Worm (Caenorhabditis elegans) whole organism, early embryonic: ENCODE data around the gene mnm-2.

ENCODE experiments used
- F13C5.2 ChIP-seq: sonication (generic microtip); optimal IDR thresholded peaks from 2 replicates; lab custom pipeline; 2017; ENCODE audit warnings: mild to moderate bottlenecking, missing genetic modification characterization, inconsistent platforms, missing compliant biosample characterization
- ama-1 ChIP-seq: fragments of 150-350 bp; optimal IDR thresholded peaks from 2 replicates; lab custom pipeline; 2014
- flt-1 ChIP-seq: fragments of 200-800 bp; sonication (Bioruptor generic); IDR thresholded peaks from 2 replicates; pipeline ENCODE4 v1.3.6; 2022; ENCODE audit warnings: missing genetic modification characterization, missing compliant biosample characterization

ce11 chrX:7431165-7431564 is 6.5 kb upstream of the mnm-2 start, which contains the start of gene clc-2:
- TF ChIP-seq ama-1 (lab: Kevin White, UChicago) = no peak
- TF ChIP-seq flt-1 (GFP tag; lab: Robert Waterston, UW) = no peak
- no peak for TF ChIP-seq F13C5.2 (tag; lab: Kevin White, UChicago)
